Fruit fly (Drosophila melanogaster) whole organism, embryonic: ENCODE data around the gene Pld3.
A peak's percentile ranks its signal among the peaks of the same experiment; 100 is the strongest.

Experiments used
- Abd-B ChIP-seq: fragments of 200-800 bp; sonication (Bioruptor generic); optimal IDR thresholded peaks from 2 replicates; lab custom pipeline; 2018; ENCODE audit warnings: missing biosample characterization, mild to moderate bottlenecking, missing genetic modification characterization, moderate library complexity
- Antp ChIP-seq: fragments of 200-800 bp; sonication (Bioruptor generic); optimal IDR thresholded peaks from 3 replicates; lab custom pipeline; 2016; ENCODE audit warnings: missing biosample characterization, missing genetic modification characterization
- CG10274 ChIP-seq: fragments of 200-800 bp; sonication (Bioruptor generic); optimal IDR thresholded peaks from 3 replicates; lab custom pipeline; 2017; ENCODE audit warnings: missing biosample characterization, mild to moderate bottlenecking, missing genetic modification characterization
- CG10366 ChIP-seq: fragments of 200-800 bp; sonication (Bioruptor generic); IDR thresholded peaks from 2 replicates; pipeline ENCODE4 v1.3.6; 2022; ENCODE audit warnings: missing biosample characterization, missing genetic modification characterization
- CG10462 ChIP-seq: fragments of 200-800 bp; sonication (Bioruptor generic); optimal IDR thresholded peaks from 2 replicates; lab custom pipeline; 2016; ENCODE audit warnings: missing biosample characterization, missing genetic modification characterization
- CG13424 ChIP-seq: fragments of 200-800 bp; sonication (Bioruptor generic); optimal IDR thresholded peaks from 2 replicates; lab custom pipeline; 2019; ENCODE audit warnings: missing biosample characterization, mild to moderate bottlenecking, missing genetic modification characterization, moderate library complexity
- CG13775 ChIP-seq: fragments of 200-800 bp; sonication (Bioruptor generic); optimal IDR thresholded peaks from 3 replicates; lab custom pipeline; 2017; ENCODE audit warnings: missing biosample characterization, mild to moderate bottlenecking, missing genetic modification characterization
- CG14014 ChIP-seq: fragments of 200-800 bp; sonication (Bioruptor generic); IDR thresholded peaks from 2 replicates; pipeline ENCODE4 v1.3.6; 2022; ENCODE audit warnings: missing biosample characterization, missing genetic modification characterization
- CG15011 ChIP-seq: fragments of 200-800 bp; sonication (Bioruptor generic); optimal IDR thresholded peaks from 3 replicates; lab custom pipeline; 2018; ENCODE audit warnings: missing biosample characterization, mild to moderate bottlenecking, missing genetic modification characterization
- CG15073 ChIP-seq: fragments of 200-800 bp; sonication (Bioruptor generic); optimal IDR thresholded peaks from 2 replicates; lab custom pipeline; 2016; ENCODE audit warnings: missing biosample characterization, missing genetic modification characterization
- CG1529 ChIP-seq: fragments of 200-800 bp; sonication (Bioruptor generic); optimal IDR thresholded peaks from 3 replicates; lab custom pipeline; 2018; ENCODE audit warnings: missing biosample characterization, missing genetic modification characterization
- CG1603 ChIP-seq: fragments of 200-800 bp; sonication (Bioruptor generic); optimal IDR thresholded peaks from 2 replicates; lab custom pipeline; 2019; ENCODE audit warnings: missing biosample characterization, mild to moderate bottlenecking, missing genetic modification characterization, moderate library complexity
- CG17612 ChIP-seq: fragments of 200-800 bp; sonication (Bioruptor generic); IDR thresholded peaks from 2 replicates; pipeline ENCODE4 v1.3.6; 2022; ENCODE audit warnings: missing biosample characterization, missing genetic modification characterization
- CG18764 ChIP-seq: fragments of 200-800 bp; sonication (Bioruptor generic); optimal IDR thresholded peaks from 3 replicates; lab custom pipeline; 2016; ENCODE audit warnings: missing biosample characterization, missing genetic modification characterization
- CG2120 ChIP-seq: fragments of 200-800 bp; sonication (Bioruptor generic); optimal IDR thresholded peaks from 3 replicates; lab custom pipeline; 2016; ENCODE audit warnings: missing biosample characterization, missing genetic modification characterization
- CG31224 ChIP-seq: fragments of 200-800 bp; sonication (Bioruptor generic); IDR thresholded peaks from 2 replicates; pipeline ENCODE4 v1.3.6; 2022; ENCODE audit warnings: missing biosample characterization, missing genetic modification characterization
- CG6791 ChIP-seq: fragments of 200-800 bp; sonication (Bioruptor generic); IDR thresholded peaks from 3 replicates; pipeline ENCODE4 v1.3.6; 2022; ENCODE audit warnings: missing biosample characterization, missing genetic modification characterization; ENCODE audit not compliant: partially characterized antibody
- CG8388 ChIP-seq: fragments of 200-800 bp; sonication (Bioruptor generic); optimal IDR thresholded peaks from 2 replicates; lab custom pipeline; 2019; ENCODE audit warnings: missing biosample characterization, mild to moderate bottlenecking, missing genetic modification characterization, moderate library complexity
- CG9215 ChIP-seq: fragments of 200-800 bp; sonication (Bioruptor generic); IDR thresholded peaks from 2 replicates; pipeline ENCODE4 v1.3.6; 2022; ENCODE audit warnings: missing biosample characterization, missing genetic modification characterization
- CG9797 ChIP-seq: fragments of 200-800 bp; sonication (Bioruptor generic); optimal IDR thresholded peaks from 3 replicates; lab custom pipeline; 2018; ENCODE audit warnings: missing biosample characterization, mild to moderate bottlenecking, missing genetic modification characterization
- Dad ChIP-seq: fragments of 200-800 bp; sonication (Bioruptor generic); optimal IDR thresholded peaks from 3 replicates; lab custom pipeline; 2016; ENCODE audit warnings: missing biosample characterization, missing genetic modification characterization
- E2f1 ChIP-seq: fragments of 200-800 bp; sonication (Bioruptor generic); IDR thresholded peaks from 2 replicates; pipeline ENCODE4 v1.3.6; 2022; ENCODE audit warnings: missing biosample characterization, missing genetic modification characterization
- ERR ChIP-seq: fragments of 200-800 bp; sonication (Bioruptor generic); optimal IDR thresholded peaks from 2 replicates; lab custom pipeline; 2016; ENCODE audit warnings: missing biosample characterization, missing genetic modification characterization
- Fer2 ChIP-seq: fragments of 200-800 bp; sonication (Bioruptor generic); optimal IDR thresholded peaks from 2 replicates; lab custom pipeline; 2018; ENCODE audit warnings: missing biosample characterization, mild to moderate bottlenecking, missing genetic modification characterization, moderate library complexity
- H15 ChIP-seq: fragments of 200-800 bp; sonication (Bioruptor generic); IDR thresholded peaks from 3 replicates; pipeline ENCODE4 v1.3.6; 2022; ENCODE audit warnings: missing biosample characterization, missing genetic modification characterization
- HLHmδ ChIP-seq: fragments of 200-800 bp; sonication (Bioruptor generic); optimal IDR thresholded peaks from 2 replicates; lab custom pipeline; 2018; ENCODE audit warnings: missing biosample characterization, mild to moderate bottlenecking, missing genetic modification characterization, moderate library complexity
- Jarid2 ChIP-seq: fragments of 200-800 bp; sonication (Bioruptor generic); optimal IDR thresholded peaks from 3 replicates; lab custom pipeline; 2017; ENCODE audit warnings: mild to moderate bottlenecking, missing biosample characterization, missing genetic modification reagents, missing genetic modification characterization
- Lhr ChIP-seq: fragments of 200-800 bp; sonication (Bioruptor generic); optimal IDR thresholded peaks from 3 replicates; lab custom pipeline; 2017; ENCODE audit warnings: mild to moderate bottlenecking, missing biosample characterization, missing genetic modification reagents, missing genetic modification characterization
- Nf-YC ChIP-seq: fragments of 200-800 bp; optimal IDR thresholded peaks from 3 replicates; lab custom pipeline; 2019; ENCODE audit warnings: missing biosample characterization, mild to moderate bottlenecking, missing genetic modification characterization, moderate library complexity
- Ravus ChIP-seq: fragments of 200-800 bp; sonication (Bioruptor generic); IDR thresholded peaks from 2 replicates; pipeline ENCODE4 v1.3.6; 2022; ENCODE audit warnings: missing biosample characterization, missing genetic modification characterization
- Xrp1 ChIP-seq: fragments of 200-800 bp; sonication (Bioruptor generic); IDR thresholded peaks from 2 replicates; pipeline ENCODE4 v1.3.6; 2022; ENCODE audit warnings: missing biosample characterization, missing genetic modification characterization
- bigmax ChIP-seq: fragments of 200-800 bp; sonication (Bioruptor generic); optimal IDR thresholded peaks from 2 replicates; lab custom pipeline; 2018; ENCODE audit warnings: missing biosample characterization, mild to moderate bottlenecking, missing genetic modification characterization
- bsh ChIP-seq, 2 experiments: fragments of 200-800 bp; sonication (Bioruptor generic); optimal IDR thresholded peaks; 2 replicates each; lab custom pipeline; 2017 to 2018; ENCODE audit warnings: mild to moderate bottlenecking in 2 of 2, missing biosample characterization in 2 of 2, missing genetic modification characterization in 2 of 2, moderate library complexity in 1 of 2
- chinmo ChIP-seq: fragments of 200-800 bp; sonication (Bioruptor generic); IDR thresholded peaks from 4 replicates; pipeline ENCODE4 v1.3.6; 2022; ENCODE audit warnings: missing biosample characterization, missing genetic modification characterization; ENCODE audit not compliant: partially characterized antibody
- croc ChIP-seq: fragments of 200-800 bp; sonication (Bioruptor generic); conservative IDR thresholded peaks from 3 replicates; pipeline ENCODE4 v1.3.6; 2022; ENCODE audit warnings: missing biosample characterization, missing genetic modification characterization
- dmrt99B ChIP-seq: fragments of 200-800 bp; sonication (Bioruptor generic); optimal IDR thresholded peaks from 2 replicates; lab custom pipeline; 2018; ENCODE audit warnings: missing biosample characterization, mild to moderate bottlenecking, missing genetic modification characterization, moderate library complexity
- fd64A ChIP-seq: fragments of 200-800 bp; sonication (Bioruptor generic); optimal IDR thresholded peaks from 3 replicates; lab custom pipeline; 2018; ENCODE audit warnings: missing biosample characterization, mild to moderate bottlenecking, missing genetic modification characterization
- fd96Cb ChIP-seq: fragments of 200-800 bp; sonication (Bioruptor generic); optimal IDR thresholded peaks from 2 replicates; lab custom pipeline; 2018; ENCODE audit warnings: missing biosample characterization, mild to moderate bottlenecking, missing genetic modification characterization, moderate library complexity
- hb ChIP-seq: fragments of 200-800 bp; sonication (Bioruptor generic); IDR thresholded peaks from 3 replicates; pipeline ENCODE4 v1.3.6; 2022; ENCODE audit warnings: missing biosample characterization, missing genetic modification characterization; ENCODE audit not compliant: partially characterized antibody
- ind ChIP-seq: fragments of 200-800 bp; sonication (Bioruptor generic); optimal IDR thresholded peaks from 3 replicates; lab custom pipeline; 2016; ENCODE audit warnings: missing biosample characterization, missing genetic modification characterization
- jumu ChIP-seq: fragments of 200-800 bp; sonication (Bioruptor generic); optimal IDR thresholded peaks from 3 replicates; lab custom pipeline; 2016; ENCODE audit warnings: missing biosample characterization, missing genetic modification characterization
- knrl ChIP-seq: fragments of 200-800 bp; sonication (Bioruptor generic); IDR thresholded peaks from 3 replicates; pipeline ENCODE4 v1.3.6; 2022; ENCODE audit warnings: missing biosample characterization, missing genetic modification characterization; ENCODE audit not compliant: partially characterized antibody
- mld ChIP-seq: fragments of 200-800 bp; sonication (Bioruptor generic); IDR thresholded peaks from 3 replicates; pipeline ENCODE4 v1.3.6; 2022; ENCODE audit warnings: missing biosample characterization, missing genetic modification characterization; ENCODE audit not compliant: partially characterized antibody
- repo ChIP-seq: fragments of 200-800 bp; sonication (Bioruptor generic); optimal IDR thresholded peaks from 2 replicates; lab custom pipeline; 2016; ENCODE audit warnings: missing biosample characterization, missing genetic modification characterization
- row ChIP-seq: fragments of 200-800 bp; sonication (Bioruptor generic); IDR thresholded peaks from 3 replicates; pipeline ENCODE4 v1.3.6; 2022; ENCODE audit warnings: missing biosample characterization, missing genetic modification characterization
- sd ChIP-seq: fragments of 200-800 bp; sonication (Bioruptor generic); optimal IDR thresholded peaks from 3 replicates; lab custom pipeline; 2018; ENCODE audit warnings: missing biosample characterization, mild to moderate bottlenecking, missing genetic modification characterization, moderate library complexity
- tll ChIP-seq, 2 experiments: fragments of 200-800 bp in 1 of 2; fragments of >200 bp in 1 of 2; sonication (Bioruptor generic) in 1 of 2; optimal IDR thresholded peaks; 2 replicates each; lab custom pipeline; 2017 to 2019; ENCODE audit warnings: missing biosample characterization in 2 of 2, missing genetic modification characterization in 2 of 2, mild to moderate bottlenecking in 1 of 2, moderate library complexity in 1 of 2
- unc-4 ChIP-seq: fragments of 200-800 bp; sonication (Bioruptor generic); IDR thresholded peaks from 2 replicates; pipeline ENCODE4 v1.3.6; 2022; ENCODE audit warnings: missing biosample characterization, missing genetic modification characterization; ENCODE audit not compliant: partially characterized antibody
- unpg ChIP-seq: fragments of 200-800 bp; sonication (Bioruptor generic); optimal IDR thresholded peaks from 3 replicates; lab custom pipeline; 2018; ENCODE audit warnings: missing biosample characterization, mild to moderate bottlenecking, missing genetic modification characterization, moderate library complexity
- zfh2 ChIP-seq: fragments of 200-800 bp; sonication (Bioruptor generic); optimal IDR thresholded peaks from 2 replicates; lab custom pipeline; 2016; ENCODE audit warnings: missing biosample characterization, missing genetic modification characterization

The Pld3 gene

dm6 chr2L:21149053-21149452 is 9.6 kb upstream of the Pld3 start:
- no peak for TF ChIP-seq CG15011
- TF ChIP-seq Ravus (GFP tag; lab: Robert Waterston, UW), result no peak
- no peak for TF ChIP-seq bigmax (GFP tag; lab: Kevin White, UChicago)
- TF ChIP-seq Abd-B (GFP tag; lab: Kevin White, UChicago), result peak; percentile 13
- TF ChIP-seq fd64A (GFP tag; lab: Kevin White, UChicago), result no peak
- peak in 1 of 2 experiments; percentile 67 for TF ChIP-seq bsh (GFP tag; optimal IDR thresholded peaks at IDR 0.05; lab: Kevin White, UChicago)
- TF ChIP-seq CG8388 (GFP tag; lab: Kevin White, UChicago), result peak; percentile 45
- peak; percentile 74 for TF ChIP-seq row (GFP tag; lab: Robert Waterston, UW)
- TF ChIP-seq CG10366 (GFP tag; lab: Robert Waterston, UW), result peak; percentile 32
- TF ChIP-seq Lhr (GFP tag; lab: Kevin White, UChicago), result peak; percentile 70
- TF ChIP-seq ind, result peak; percentile 33
- TF ChIP-seq CG10462 (GFP tag; lab: Kevin White, UChicago), result no peak
- peak; percentile 37 for TF ChIP-seq CG13424 (tag; lab: Kevin White, UChicago)
- TF ChIP-seq CG9797 (GFP tag; lab: Kevin White, UChicago), result no peak
- peak; percentile 63 for TF ChIP-seq dmrt99B (tag; lab: Kevin White, UChicago)
- TF ChIP-seq fd96Cb, result peak; percentile 35
- TF ChIP-seq sd (tag; lab: Kevin White, UChicago), result no peak
- TF ChIP-seq CG9215 (GFP tag; lab: Robert Waterston, UW), result no peak
- no peak for TF ChIP-seq H15 (GFP tag; lab: Robert Waterston, UW)
- peak; percentile 69; the same call in 2 of the 3 replicates for TF ChIP-seq hb
- TF ChIP-seq CG1529 (GFP tag; lab: Kevin White, UChicago), result no peak
- TF ChIP-seq tll (GFP tag; optimal IDR thresholded peaks at IDR 0.05; lab: Kevin White, UChicago), result no peak
- TF ChIP-seq CG31224, result no peak
- TF ChIP-seq repo (GFP tag; lab: Kevin White, UChicago), result no peak
- no peak for TF ChIP-seq CG10274 (GFP tag; lab: Kevin White, UChicago)
- TF ChIP-seq Antp, result peak; percentile 14
- TF ChIP-seq jumu (GFP tag; lab: Kevin White, UChicago), result no peak
- no peak for TF ChIP-seq croc (GFP tag; lab: Robert Waterston, UW)
- TF ChIP-seq Xrp1, result peak; percentile 66; the same call in 1 of the 2 replicates
- peak; percentile 60 for TF ChIP-seq E2f1
- TF ChIP-seq CG1603 (tag; lab: Kevin White, UChicago), result peak; percentile 63
- no peak for TF ChIP-seq ERR (GFP tag; lab: Kevin White, UChicago)
- no peak for TF ChIP-seq Dad (GFP tag; lab: Kevin White, UChicago)
- peak; percentile 20 for TF ChIP-seq CG13775 (GFP tag; lab: Kevin White, UChicago)
- TF ChIP-seq zfh2 (GFP tag; lab: Kevin White, UChicago), result no peak
- TF ChIP-seq knrl (GFP tag; lab: Robert Waterston, UW), result peak; percentile 56; the same call in 2 of the 3 replicates
- TF ChIP-seq CG2120 (GFP tag; lab: Kevin White, UChicago), result peak; percentile 65
- no peak for TF ChIP-seq CG15073
- no peak for TF ChIP-seq Nf-YC (tag; lab: Kevin White, UChicago)
- no peak for TF ChIP-seq chinmo (GFP tag; lab: Robert Waterston, UW)
- no peak for TF ChIP-seq HLHmδ
- TF ChIP-seq CG18764 (GFP tag; lab: Kevin White, UChicago), result no peak
- TF ChIP-seq Fer2 (tag; lab: Kevin White, UChicago), result no peak
- no peak for TF ChIP-seq CG17612 (GFP tag; lab: Robert Waterston, UW)
- peak; percentile 72 for TF ChIP-seq CG6791 (GFP tag; lab: Robert Waterston, UW)
- peak; percentile 66 for TF ChIP-seq CG14014 (GFP tag; lab: Robert Waterston, UW)
- no peak for TF ChIP-seq Jarid2 (GFP tag; lab: Kevin White, UChicago)
- TF ChIP-seq mld (GFP tag; lab: Robert Waterston, UW), result no peak
- peak; percentile 77 for TF ChIP-seq unc-4 (GFP tag; lab: Robert Waterston, UW)
- peak; percentile 71 for TF ChIP-seq unpg (GFP tag; lab: Kevin White, UChicago)
